Fruit fly (Drosophila melanogaster) whole organism, prepupa: ENCODE data around the gene eIF4EHP.

Experiments
- Blimp-1 ChIP-seq: fragments of 200-800 bp; sonication (Bioruptor generic); optimal IDR thresholded peaks from 3 replicates; lab custom pipeline; 2017; ENCODE audit warnings: missing biosample characterization, missing genetic modification characterization, mild to moderate bottlenecking, moderate library complexity, missing genetic modification reagents
- CG10631 ChIP-seq: fragments of 200-800 bp; sonication (Bioruptor generic); optimal IDR thresholded peaks from 2 replicates; lab custom pipeline; 2016; ENCODE audit warnings: missing biosample characterization, missing genetic modification characterization
- CG10669 ChIP-seq: fragments of 200-800 bp; sonication (Bioruptor generic); optimal IDR thresholded peaks from 3 replicates; lab custom pipeline; 2018; ENCODE audit warnings: missing biosample characterization, mild to moderate bottlenecking, missing genetic modification characterization, moderate library complexity
- CG11762 ChIP-seq: fragments of 200-800 bp; sonication (Bioruptor generic); optimal IDR thresholded peaks from 3 replicates; lab custom pipeline; 2016; ENCODE audit warnings: missing biosample characterization, missing genetic modification characterization; ENCODE audit not compliant: insufficient read depth
- CG11902 ChIP-seq: fragments of 200-800 bp; sonication (Bioruptor generic); optimal IDR thresholded peaks from 3 replicates; lab custom pipeline; 2016; ENCODE audit warnings: missing biosample characterization, missing genetic modification characterization
- CG15336 ChIP-seq: fragments of 200-800 bp; sonication (Bioruptor generic); IDR thresholded peaks from 2 replicates; pipeline ENCODE4 v1.3.6; 2022; ENCODE audit warnings: missing biosample characterization, missing genetic modification characterization
- CG1621 ChIP-seq: fragments of 200-800 bp; sonication (Bioruptor generic); optimal IDR thresholded peaks from 3 replicates; lab custom pipeline; 2018; ENCODE audit warnings: missing biosample characterization, mild to moderate bottlenecking, missing genetic modification characterization
- CG16779 ChIP-seq: fragments of 200-800 bp; sonication (Bioruptor generic); optimal IDR thresholded peaks from 3 replicates; lab custom pipeline; 2017; ENCODE audit warnings: missing biosample characterization, mild to moderate bottlenecking, missing genetic modification characterization
- CG3032 ChIP-seq: fragments of 200-800 bp; optimal IDR thresholded peaks from 2 replicates; lab custom pipeline; 2019; ENCODE audit warnings: missing biosample characterization, mild to moderate bottlenecking, missing genetic modification characterization, moderate library complexity
- CG31627 ChIP-seq: fragments of 200-800 bp; sonication (Bioruptor generic); optimal IDR thresholded peaks from 3 replicates; lab custom pipeline; 2016; ENCODE audit warnings: missing biosample characterization, missing genetic modification characterization
- CG32006 ChIP-seq: fragments of 200-800 bp; sonication (Bioruptor generic); optimal IDR thresholded peaks from 3 replicates; lab custom pipeline; 2017; ENCODE audit warnings: missing biosample characterization, mild to moderate bottlenecking, missing genetic modification characterization
- CG34406 ChIP-seq: fragments of 200-800 bp; sonication (Bioruptor generic); optimal IDR thresholded peaks from 3 replicates; lab custom pipeline; 2016; ENCODE audit warnings: missing biosample characterization, missing genetic modification characterization
- CG3919 ChIP-seq: fragments of 200-800 bp; sonication (Bioruptor generic); optimal IDR thresholded peaks from 3 replicates; lab custom pipeline; 2016; ENCODE audit warnings: missing biosample characterization, missing genetic modification characterization
- CG4318 ChIP-seq: fragments of 200-800 bp; sonication (Bioruptor generic); optimal IDR thresholded peaks from 3 replicates; lab custom pipeline; 2017; ENCODE audit warnings: missing biosample characterization, mild to moderate bottlenecking, missing genetic modification characterization
- CG6163 ChIP-seq: fragments of 200-800 bp; sonication (Bioruptor generic); IDR thresholded peaks from 3 replicates; pipeline ENCODE4 v1.3.6; 2022; ENCODE audit warnings: missing biosample characterization, missing genetic modification characterization
- CG6792 ChIP-seq: fragments of 200-800 bp; sonication (Bioruptor generic); optimal IDR thresholded peaks from 3 replicates; lab custom pipeline; 2016; ENCODE audit warnings: missing biosample characterization, missing genetic modification characterization
- CG6808 ChIP-seq: fragments of 200-800 bp; sonication (Bioruptor generic); optimal IDR thresholded peaks from 3 replicates; lab custom pipeline; 2017; ENCODE audit warnings: missing biosample characterization, missing genetic modification characterization, mild to moderate bottlenecking, moderate library complexity, missing genetic modification reagents
- CG6854 ChIP-seq: fragments of 200-800 bp; sonication (Bioruptor generic); optimal IDR thresholded peaks from 2 replicates; lab custom pipeline; 2017; ENCODE audit warnings: missing biosample characterization, mild to moderate bottlenecking, missing genetic modification characterization
- CG7368 ChIP-seq: fragments of 200-800 bp; sonication (Bioruptor generic); optimal IDR thresholded peaks from 3 replicates; lab custom pipeline; 2016; ENCODE audit warnings: missing biosample characterization, missing genetic modification characterization
- CG8119 ChIP-seq: fragments of 200-800 bp; sonication (Bioruptor generic); IDR thresholded peaks from 3 replicates; pipeline ENCODE4 v1.3.6; 2022; ENCODE audit warnings: missing biosample characterization, missing genetic modification characterization
- CG8632 ChIP-seq: fragments of 200-800 bp; sonication (Bioruptor generic); optimal IDR thresholded peaks from 3 replicates; lab custom pipeline; 2016; ENCODE audit warnings: missing biosample characterization, missing genetic modification characterization
- Eip75B ChIP-seq: fragments of 200-800 bp; sonication (Bioruptor generic); optimal IDR thresholded peaks from 3 replicates; lab custom pipeline; 2016; ENCODE audit warnings: missing biosample characterization, missing genetic modification characterization
- Eip78C ChIP-seq: fragments of 200-800 bp; sonication (Bioruptor generic); peaks from one replicate; lab custom pipeline; 2016; ENCODE audit warnings: missing biosample characterization, missing genetic modification characterization
- Ets96B ChIP-seq: fragments of 200-800 bp; optimal IDR thresholded peaks from 2 replicates; lab custom pipeline; 2019; ENCODE audit warnings: missing biosample characterization, mild to moderate bottlenecking, missing genetic modification characterization, moderate library complexity
- Gug ChIP-seq: fragments of 200-800 bp; sonication (Bioruptor generic); IDR thresholded peaks from 2 replicates; pipeline ENCODE4 v1.3.6; 2022; ENCODE audit warnings: missing biosample characterization, missing genetic modification characterization
- Hr38 ChIP-seq: sonication (Bioruptor generic); optimal IDR thresholded peaks from 2 replicates; lab custom pipeline; 2016; ENCODE audit warnings: missing biosample characterization, missing genetic modification characterization
- Hr39 ChIP-seq: fragments of 200-800 bp; sonication (Bioruptor generic); optimal IDR thresholded peaks from 2 replicates; lab custom pipeline; 2016; ENCODE audit warnings: missing biosample characterization, missing genetic modification characterization
- Hr4 ChIP-seq: fragments of 200-800 bp; sonication (Bioruptor generic); optimal IDR thresholded peaks from 3 replicates; lab custom pipeline; 2016; ENCODE audit warnings: missing biosample characterization, missing genetic modification characterization
- Lpt ChIP-seq: fragments of 200-800 bp; sonication (Bioruptor generic); optimal IDR thresholded peaks from 3 replicates; lab custom pipeline; 2016; ENCODE audit warnings: missing biosample characterization, missing genetic modification characterization
- Smox ChIP-seq: fragments of 200-800 bp; sonication (Bioruptor generic); optimal IDR thresholded peaks from 3 replicates; lab custom pipeline; 2016; ENCODE audit warnings: missing biosample characterization, missing genetic modification characterization
- Sox14 ChIP-seq: fragments of 200-800 bp; sonication (Bioruptor generic); optimal IDR thresholded peaks from 3 replicates; lab custom pipeline; 2016; ENCODE audit warnings: missing biosample characterization, missing genetic modification characterization
- Sox15 ChIP-seq: fragments of 200-800 bp; sonication (Bioruptor generic); optimal IDR thresholded peaks from 3 replicates; lab custom pipeline; 2016; ENCODE audit warnings: missing biosample characterization, missing genetic modification characterization
- achi ChIP-seq: fragments of 200-800 bp; sonication (Bioruptor generic); optimal IDR thresholded peaks from 3 replicates; lab custom pipeline; 2016; ENCODE audit warnings: missing biosample characterization, missing genetic modification characterization
- acj6 ChIP-seq: fragments of 200-800 bp; sonication (Bioruptor generic); optimal IDR thresholded peaks from 3 replicates; lab custom pipeline; 2016; ENCODE audit warnings: missing biosample characterization, missing genetic modification characterization
- cyc ChIP-seq: fragments of 200-800 bp; sonication (Bioruptor generic); optimal IDR thresholded peaks from 3 replicates; lab custom pipeline; 2016; ENCODE audit warnings: missing biosample characterization, missing genetic modification characterization
- dsx ChIP-seq: fragments of 200-800 bp; optimal IDR thresholded peaks from 3 replicates; lab custom pipeline; 2019; ENCODE audit warnings: missing biosample characterization, mild to moderate bottlenecking, missing genetic modification characterization, moderate library complexity; ENCODE audit not compliant: poor library complexity, severe bottlenecking
- eg ChIP-seq: fragments of 200-800 bp; sonication (Bioruptor generic); IDR thresholded peaks from 3 replicates; pipeline ENCODE4 v1.3.6; 2022; ENCODE audit warnings: missing biosample characterization, missing genetic modification characterization
- fd59A ChIP-seq: fragments of 200-800 bp; sonication (Bioruptor generic); optimal IDR thresholded peaks from 2 replicates; lab custom pipeline; 2017; ENCODE audit warnings: missing biosample characterization, mild to moderate bottlenecking, missing genetic modification characterization, missing genetic modification reagents
- fkh ChIP-seq: fragments of 200-800 bp; sonication (Bioruptor generic); optimal IDR thresholded peaks from 3 replicates; lab custom pipeline; 2017; ENCODE audit warnings: missing biosample characterization, mild to moderate bottlenecking, missing genetic modification characterization, moderate library complexity
- lz ChIP-seq: fragments of 200-800 bp; sonication (Bioruptor generic); optimal IDR thresholded peaks from 3 replicates; lab custom pipeline; 2016; ENCODE audit warnings: missing biosample characterization, missing genetic modification characterization
- pdm3 ChIP-seq: fragments of 200-800 bp; sonication (Bioruptor generic); optimal IDR thresholded peaks from 3 replicates; lab custom pipeline; 2016; ENCODE audit warnings: missing biosample characterization, missing genetic modification characterization
- salr ChIP-seq, 2 experiments: fragments of 200-800 bp; sonication (Bioruptor generic); optimal IDR thresholded peaks; 3 replicates each; lab custom pipeline; 2016 to 2018; ENCODE audit warnings: missing biosample characterization in 2 of 2, missing genetic modification characterization in 2 of 2, mild to moderate bottlenecking in 1 of 2
- spab ChIP-seq: fragments of 200-800 bp; sonication (Bioruptor generic); optimal IDR thresholded peaks from 2 replicates; lab custom pipeline; 2017; ENCODE audit warnings: missing biosample characterization, mild to moderate bottlenecking, missing genetic modification characterization, missing genetic modification reagents
- svp ChIP-seq: fragments of 200-800 bp; sonication (Bioruptor generic); peaks from one replicate; lab custom pipeline; 2016; ENCODE audit warnings: missing biosample characterization, missing genetic modification characterization
- topi ChIP-seq: fragments of 200-800 bp; sonication (Bioruptor generic); optimal IDR thresholded peaks from 3 replicates; lab custom pipeline; 2016; ENCODE audit warnings: missing biosample characterization, missing genetic modification characterization
- vri ChIP-seq: fragments of 200-800 bp; sonication (Bioruptor generic); optimal IDR thresholded peaks from 3 replicates; lab custom pipeline; 2016; ENCODE audit warnings: missing biosample characterization, mild to moderate bottlenecking, missing genetic modification characterization

Gene eIF4EHP

DNA sequence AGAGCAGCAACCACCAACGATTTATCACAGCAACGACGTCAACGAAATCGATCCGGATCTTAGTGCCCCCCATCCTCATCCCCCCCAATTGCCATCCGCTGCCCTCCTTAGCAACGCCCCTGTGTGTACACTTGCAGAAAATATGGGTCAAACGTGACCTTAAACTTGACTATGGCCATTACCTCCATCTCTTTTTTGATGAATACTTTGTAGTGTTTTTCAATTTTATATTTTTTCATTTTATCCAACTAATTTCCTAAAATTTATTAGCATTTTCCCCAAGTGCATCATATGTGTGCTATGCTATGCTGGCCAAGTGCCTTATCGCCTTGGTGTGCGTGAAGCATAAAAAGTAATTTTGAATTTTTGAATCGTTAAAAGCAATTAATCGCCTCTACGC, 34.2 kb upstream of the eIF4EHP start (continued):
- peak; percentile 94 for TF ChIP-seq CG6163 (GFP tag; lab: Robert Waterston, UW)
- TF ChIP-seq CG32006 (GFP tag; lab: Kevin White, UChicago): peak; percentile 85
- peak; percentile 90 for TF ChIP-seq Eip75B (GFP tag; lab: Kevin White, UChicago)
- TF ChIP-seq salr (GFP tag; optimal IDR thresholded peaks at IDR 0.05; lab: Kevin White, UChicago): peak; percentile 59 to 77
- peak; percentile 85 for TF ChIP-seq pdm3 (GFP tag; lab: Kevin White, UChicago)
- peak; percentile 21 for TF ChIP-seq CG6854
- peak; percentile 84 for TF ChIP-seq CG11902
- peak; percentile 75 for TF ChIP-seq CG16779 (tag; lab: Kevin White, UChicago)
- TF ChIP-seq Blimp-1 (GFP tag; lab: Kevin White, UChicago): peak; percentile 49
- peak; percentile 87 for TF ChIP-seq spab (GFP tag; lab: Kevin White, UChicago)
- TF ChIP-seq CG3032: peak; percentile 92
- peak; percentile 77 for TF ChIP-seq CG34406
- TF ChIP-seq Hr39: peak; percentile 83
- peak; percentile 91 for TF ChIP-seq CG10631
- peak; percentile 85 for TF ChIP-seq achi (GFP tag; lab: Kevin White, UChicago)
- TF ChIP-seq CG10669 (GFP tag; lab: Kevin White, UChicago): peak; percentile 87
- TF ChIP-seq fd59A (GFP tag; lab: Kevin White, UChicago): peak; percentile 86
- TF ChIP-seq Lpt (GFP tag; lab: Kevin White, UChicago): peak; percentile 69
- peak; percentile 79 for TF ChIP-seq vri (GFP tag; lab: Kevin White, UChicago)
- TF ChIP-seq CG15336 (GFP tag; lab: Robert Waterston, UW): peak; percentile 77
- TF ChIP-seq acj6: peak; percentile 84
- peak; percentile 89 for TF ChIP-seq CG6808 (GFP tag; lab: Kevin White, UChicago)
- TF ChIP-seq Eip78C (GFP tag; lab: Kevin White, UChicago): peak; percentile 96
- TF ChIP-seq Sox15: peak; percentile 76
- peak; percentile 83 for TF ChIP-seq cyc (GFP tag; lab: Kevin White, UChicago)
- TF ChIP-seq svp (GFP tag; lab: Kevin White, UChicago): peak; percentile 91
- peak; percentile 86 for TF ChIP-seq eg (GFP tag; lab: Robert Waterston, UW)
- TF ChIP-seq CG8632: peak; percentile 79
- peak; percentile 91 for TF ChIP-seq CG6792
- peak; percentile 83 for TF ChIP-seq CG7368
- TF ChIP-seq CG3919 (GFP tag; lab: Kevin White, UChicago): peak; percentile 91
- TF ChIP-seq lz (GFP tag; lab: Kevin White, UChicago): peak; percentile 86
- TF ChIP-seq CG8119 (GFP tag; lab: Robert Waterston, UW): peak; percentile 79
- TF ChIP-seq Hr38 (GFP tag; lab: Kevin White, UChicago): no peak
- peak; percentile 83 for TF ChIP-seq Sox14 (GFP tag; lab: Kevin White, UChicago)
- peak; percentile 79 for TF ChIP-seq Hr4 (GFP tag; lab: Kevin White, UChicago)

DNA sequence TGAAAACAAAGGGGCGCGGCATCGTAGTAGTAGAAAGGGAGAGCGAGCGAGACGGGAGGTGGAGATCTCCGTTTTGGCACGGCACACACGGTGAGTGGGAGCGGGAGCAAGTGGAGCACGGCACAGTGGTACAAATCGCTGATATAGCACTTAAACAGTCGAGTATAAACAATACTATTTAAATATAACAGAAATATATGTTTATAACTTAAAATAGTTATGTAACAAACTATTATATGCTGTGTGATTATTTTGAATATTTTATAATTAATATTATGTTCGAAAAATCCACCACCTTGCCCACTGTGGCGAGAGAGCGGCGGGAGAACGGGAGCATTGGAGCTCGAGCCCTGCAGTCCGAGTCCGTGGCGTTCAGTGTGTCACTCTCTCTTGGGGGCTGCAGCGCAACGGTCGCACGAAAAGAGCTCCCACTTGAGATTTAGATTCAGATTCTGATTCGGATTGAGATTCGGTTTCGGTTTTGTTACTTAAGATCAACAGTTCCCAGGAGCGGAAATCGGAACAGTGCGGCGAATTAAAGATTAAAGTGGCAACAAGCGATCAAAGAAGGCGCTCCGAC, 32.3 kb upstream of the eIF4EHP start, which contains the start of gene Kal1:
Gene Kal1 (plus strand): TSS at position 383 of the 580 bp plus-strand sequence.
- TF ChIP-seq vri (GFP tag; lab: Kevin White, UChicago) (peak; percentile 96), lz (GFP tag; lab: Kevin White, UChicago) (peak; percentile 91), Smox (GFP tag; lab: Kevin White, UChicago) (peak; percentile 93), fkh (GFP tag; lab: Kevin White, UChicago) (peak; percentile 36), CG10631 (peak; percentile 97), Sox15 (peak; percentile 94), CG3032 (peak; percentile 98), fd59A (GFP tag; lab: Kevin White, UChicago) (peak; percentile 98), CG6808 (GFP tag; lab: Kevin White, UChicago) (peak; percentile 98), CG6854 (peak; percentile 98), CG7368 (peak; percentile 97), acj6 (peak; percentile 98), CG31627 (GFP tag; lab: Kevin White, UChicago) (peak; percentile 84), Hr38 (GFP tag; lab: Kevin White, UChicago) (no peak), Eip75B (GFP tag; lab: Kevin White, UChicago) (peak; percentile 95), CG32006 (GFP tag; lab: Kevin White, UChicago) (peak; percentile 97), Blimp-1 (GFP tag; lab: Kevin White, UChicago) (peak; percentile 94), salr (GFP tag; optimal IDR thresholded peaks at IDR 0.05; lab: Kevin White, UChicago) (peak; percentile 91 to 94), CG1621 (peak; percentile 97), dsx (peak; percentile 98), CG16779 (tag; lab: Kevin White, UChicago) (peak; percentile 97), CG4318 (peak; percentile 87), Gug (GFP tag; lab: Robert Waterston, UW) (peak; percentile 96), CG34406 (peak; percentile 99), CG8632 (peak; percentile 98), topi (GFP tag; lab: Kevin White, UChicago) (peak; percentile 93), CG8119 (GFP tag; lab: Robert Waterston, UW) (peak; percentile 99), spab (GFP tag; lab: Kevin White, UChicago) (peak; percentile 98), Ets96B (tag; lab: Kevin White, UChicago) (peak; percentile 99), CG6163 (GFP tag; lab: Robert Waterston, UW) (peak; percentile 98), eg (GFP tag; lab: Robert Waterston, UW) (peak; percentile 97), CG15336 (GFP tag; lab: Robert Waterston, UW) (peak; percentile 99), CG11762 (GFP tag; lab: Kevin White, UChicago) (peak; percentile 96)
